Worm (Caenorhabditis elegans): Measurements from ENCODE around the gene F13C5.3.

The F13C5.3 gene

ce11 chrX:599476-599875 is at the start of gene F13C5.3:
Gene F13C5.3 (minus strand): TSS chrX:599576.
- TF ChIP-seq pros-1 (tag; optimal IDR thresholded peaks at IDR 0.05) (no peak), dve-1 (tag; optimal IDR thresholded peaks at IDR 0.05) (no peak), ets-4 (tag; optimal IDR thresholded peaks at IDR 0.05) (no peak), eyg-1 (tag; optimal IDR thresholded peaks at IDR 0.05) (no peak), ceh-22 (tag; optimal IDR thresholded peaks at IDR 0.05) (no peak), K02D7.2 (tag; optimal IDR thresholded peaks at IDR 0.05) (no peak), syd-9 (tag; optimal IDR thresholded peaks at IDR 0.05) (no peak)

ce11 chrX:646493-646892 is 47.1 kb upstream of the F13C5.3 start:
- no peak for TF ChIP-seq dve-1 (tag; optimal IDR thresholded peaks at IDR 0.05)
- TF ChIP-seq nhr-232 (tag; optimal IDR thresholded peaks at IDR 0.05): no peak
- no peak for TF ChIP-seq F13H6.1 (tag; optimal IDR thresholded peaks at IDR 0.05)
- TF ChIP-seq pat-9 (tag; optimal IDR thresholded peaks at IDR 0.05): no peak
- TF ChIP-seq hlh-15 (tag; optimal IDR thresholded peaks at IDR 0.05): no peak
- TF ChIP-seq che-1 (tag; optimal IDR thresholded peaks at IDR 0.05): no peak
- TF ChIP-seq C08G9.2 (tag; optimal IDR thresholded peaks at IDR 0.05): no peak
- no peak for TF ChIP-seq unc-86 (tag; optimal IDR thresholded peaks at IDR 0.05)

- TF ChIP-seq dmd-4 (tag; optimal IDR thresholded peaks at IDR 0.05; ENCODE audit: borderline replicate concordance) (no peak), C08G9.2 (tag; optimal IDR thresholded peaks at IDR 0.05) (no peak), K02D7.2 (tag; optimal IDR thresholded peaks at IDR 0.05) (no peak), npax-4 (tag; optimal IDR thresholded peaks at IDR 0.05) (no peak), hlh-8 (tag; optimal IDR thresholded peaks at IDR 0.05) (no peak), ceh-34 (tag; optimal IDR thresholded peaks at IDR 0.05) (no peak), sox-4 (tag; optimal IDR thresholded peaks at IDR 0.05) (no peak), elt-4 (tag; optimal IDR thresholded peaks at IDR 0.05) (no peak), ceh-22 (tag; optimal IDR thresholded peaks at IDR 0.05) (no peak), hlh-6 (tag; optimal IDR thresholded peaks at IDR 0.05) (no peak), fax-1 (tag; optimal IDR thresholded peaks at IDR 0.05) (no peak), ceh-9 (tag; optimal IDR thresholded peaks at IDR 0.05) (no peak), ceh-31 (tag; optimal IDR thresholded peaks at IDR 0.05) (no peak), ceh-48 (tag; optimal IDR thresholded peaks at IDR 0.05) (no peak)
Measured at ce11 chrX:645589-645988, 46.2 kb upstream of the F13C5.3 start.

ce11 chrX:642817-643216 is 43.4 kb upstream of the F13C5.3 start:
- TF ChIP-seq eyg-1 (tag; optimal IDR thresholded peaks at IDR 0.05): no peak

- no peak for TF ChIP-seq nfya-1 (tag; optimal IDR thresholded peaks at IDR 0.05)
Measured at ce11 chrX:641440-641839, 42.1 kb upstream of the F13C5.3 start, which contains the start of gene M6.11. Gene M6.11 (minus strand): TSS chrX:641540.

- no peak for TF ChIP-seq dmd-4 (tag; optimal IDR thresholded peaks at IDR 0.05; ENCODE audit: borderline replicate concordance)
- no peak for TF ChIP-seq C08G9.2 (tag; optimal IDR thresholded peaks at IDR 0.05)
- TF ChIP-seq K02D7.2 (tag; optimal IDR thresholded peaks at IDR 0.05): no peak
- TF ChIP-seq hlh-15 (tag; optimal IDR thresholded peaks at IDR 0.05): no peak
- TF ChIP-seq ets-4 (tag; optimal IDR thresholded peaks at IDR 0.05): no peak
- TF ChIP-seq ref-2 (tag; optimal IDR thresholded peaks at IDR 0.05): no peak
Measured at ce11 chrX:637588-637987, 38.2 kb upstream of the F13C5.3 start.

ce11 chrX:636893-637292 is 37.5 kb upstream of the F13C5.3 start, which contains the start of gene pha-2:
Gene pha-2 (minus strand): TSS chrX:636993.
- TF ChIP-seq ceh-19 (GFP tag; optimal IDR thresholded peaks at IDR 0.05) (no peak), unc-55 (GFP tag; optimal IDR thresholded peaks at IDR 0.05) (no peak)

Data from whole organism, late embryonic.